Worm (Caenorhabditis elegans) whole organism, L4/young adult: ENCODE measurements around the gene K07H8.5.

Experiments
- W03F9.2 ChIP-seq: fragments of 150-350 bp; optimal IDR thresholded peaks from 2 replicates; lab custom pipeline; 2014; ENCODE audit warnings: missing biosample characterization, missing genetic modification characterization
- him-1 ChIP-seq: sonication (generic microtip); optimal IDR thresholded peaks from 2 replicates; lab custom pipeline; 2016; ENCODE audit warnings: missing genotype, missing genetic modification reagents, missing genetic modification characterization, missing compliant biosample characterization

DNA sequence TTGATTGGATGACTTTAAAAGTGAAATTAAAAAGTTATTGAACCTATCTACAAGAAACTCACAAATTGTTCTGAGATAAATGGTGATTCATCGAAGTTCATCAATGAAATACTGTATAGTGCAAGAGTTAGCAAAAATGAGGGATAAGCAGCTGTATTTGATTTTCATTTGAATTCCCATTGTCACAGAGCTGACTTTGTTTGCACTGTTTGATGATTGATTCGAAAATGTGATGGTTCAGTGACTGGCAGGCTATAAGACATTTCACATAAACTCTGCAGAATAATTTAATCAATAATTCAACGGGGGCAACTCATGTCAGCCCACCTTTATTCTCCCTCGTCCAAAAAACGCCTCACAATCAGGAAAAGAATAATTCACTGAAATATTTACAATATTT, 24.5 kb upstream of the K07H8.5 start, which contains the start of gene T09A12.8:
- TF ChIP-seq him-1 (tag; lab: Kevin White, UChicago), result no peak
- TF ChIP-seq W03F9.2 (tag; lab: Kevin White, UChicago), result no peak
